Worm (Caenorhabditis elegans): Measurements from ENCODE around the gene cutc-1.

cutc-1 gene

ce11 chrIII:8446061-8446460 lies 42.7 kb upstream of the cutc-1 start:
- TF ChIP-seq mep-1 (tag; optimal IDR thresholded peaks at IDR 0.05): peak; percentile 53
- no peak for TF ChIP-seq xbp-1 (tag; optimal IDR thresholded peaks at IDR 0.05)
- TF ChIP-seq F16B12.6 (tag; optimal IDR thresholded peaks at IDR 0.05): no peak
- no peak for TF ChIP-seq Y116A8C.19 (tag; optimal IDR thresholded peaks at IDR 0.05; ENCODE audit: borderline replicate concordance)
- no peak for TF ChIP-seq alr-1 (tag; optimal IDR thresholded peaks at IDR 0.05; ENCODE audit: borderline replicate concordance)

- peak; percentile 30 for TF ChIP-seq skn-1 (tag; optimal IDR thresholded peaks at IDR 0.05)
- peak; percentile 54 for TF ChIP-seq aly-2 (tag; optimal IDR thresholded peaks at IDR 0.05)
- TF ChIP-seq ama-1 (optimal IDR thresholded peaks at IDR 0.05): peak; percentile 70
- no peak for TF ChIP-seq sox-4 (tag; optimal IDR thresholded peaks at IDR 0.05)
These were observed 41.2 kb upstream of the cutc-1 start for ce11 chrIII:8444433-8445090.

ce11 chrIII:8443557-8444131 lies 40.2 kb upstream of the cutc-1 start, which contains the start of gene ufbp-1:
Gene ufbp-1 (minus strand): TSS chrIII:8443607.
- TF ChIP-seq pqm-1 (tag; optimal IDR thresholded peaks at IDR 0.05): no peak
- no peak for TF ChIP-seq nhr-77 (tag; optimal IDR thresholded peaks at IDR 0.05)
- TF ChIP-seq pag-3 (tag; optimal IDR thresholded peaks at IDR 0.05; ENCODE audit: borderline replicate concordance, insufficient read depth): no peak
- peak; percentile 29; the same call in 1 of the 2 replicates for TF ChIP-seq nhr-19 (GFP tag; conservative IDR thresholded peaks at IDR 0.05)
- no peak for TF ChIP-seq nhr-237 (tag; optimal IDR thresholded peaks at IDR 0.05)
- peak; percentile 76 for TF ChIP-seq nhr-71 (tag; optimal IDR thresholded peaks at IDR 0.05)
- peak in 1 of 6 experiments; percentile 90 for TF ChIP-seq elt-3 (tag; optimal IDR thresholded peaks at IDR 0.05)
- no peak for TF ChIP-seq efl-3 (GFP tag; optimal IDR thresholded peaks at IDR 0.05)
- TF ChIP-seq irx-1 (tag; optimal IDR thresholded peaks at IDR 0.05): peak; percentile 15
- TF ChIP-seq hlh-17 (GFP tag; optimal IDR thresholded peaks at IDR 0.05; ENCODE audit: borderline replicate concordance): no peak
- TF ChIP-seq tbx-2 (tag; optimal IDR thresholded peaks at IDR 0.05): no peak
- no peak for TF ChIP-seq grh-1 (GFP tag; IDR thresholded peaks at IDR 0.05)
- no peak for TF ChIP-seq nhr-76 (tag; optimal IDR thresholded peaks at IDR 0.05)
- peak; percentile 16 to 65 for TF ChIP-seq lin-35 (GFP tag; optimal IDR thresholded peaks at IDR 0.05)
- peak; percentile 24 to 65 (median 44) for TF ChIP-seq dpl-1 (GFP tag; optimal IDR thresholded peaks at IDR 0.05)
- TF ChIP-seq mdl-1 (tag; optimal IDR thresholded peaks at IDR 0.05): peak in 1 of 2 experiments; percentile 14
- peak; percentile 60 for TF ChIP-seq snu-23 (GFP tag; optimal IDR thresholded peaks at IDR 0.05)
- TF ChIP-seq C34B4.2 (tag; optimal IDR thresholded peaks at IDR 0.05): no peak
- no peak for TF ChIP-seq zag-1 (tag; optimal IDR thresholded peaks at IDR 0.05)
- TF ChIP-seq mef-2 (tag; optimal IDR thresholded peaks at IDR 0.05): no peak
- TF ChIP-seq blmp-1 (tag; optimal IDR thresholded peaks at IDR 0.05): peak; percentile 68
- TF ChIP-seq hlh-4 (tag; optimal IDR thresholded peaks at IDR 0.05): peak; percentile 15
- peak; percentile 36 for TF ChIP-seq ceh-90 (tag; optimal IDR thresholded peaks at IDR 0.05)
- TF ChIP-seq egl-13 (tag; optimal IDR thresholded peaks at IDR 0.05): peak; percentile 44
- TF ChIP-seq ztf-4 (tag; optimal IDR thresholded peaks at IDR 0.05): peak; percentile 92
- TF ChIP-seq nhr-90 (tag; optimal IDR thresholded peaks at IDR 0.05; ENCODE audit: poor library complexity): peak; percentile 60
- TF ChIP-seq nhr-11 (tag; optimal IDR thresholded peaks at IDR 0.05): no peak
- TF ChIP-seq nhr-84 (tag; optimal IDR thresholded peaks at IDR 0.05): no peak
- peak; percentile 99 for TF ChIP-seq ama-1 (optimal IDR thresholded peaks at IDR 0.05)
- TF ChIP-seq ceh-88 (GFP tag; IDR thresholded peaks at IDR 0.05): peak; percentile 44; the same call in 1 of the 2 replicates
- TF ChIP-seq lsy-2 (tag; optimal IDR thresholded peaks at IDR 0.05): peak; percentile 45 to 86
- TF ChIP-seq swsn-7 (tag; optimal IDR thresholded peaks at IDR 0.05): peak; percentile 55
- TF ChIP-seq nhr-12 (tag; optimal IDR thresholded peaks at IDR 0.05): no peak
- no peak for TF ChIP-seq ces-1 (GFP tag; optimal IDR thresholded peaks at IDR 0.05)
- peak; percentile 38 for TF ChIP-seq pax-3 (tag; optimal IDR thresholded peaks at IDR 0.05)
- TF ChIP-seq nhr-47 (tag; optimal IDR thresholded peaks at IDR 0.05): peak; percentile 19
- TF ChIP-seq isw-1 (GFP tag; IDR thresholded peaks at IDR 0.05): no peak
- no peak for TF ChIP-seq sox-4 (tag; optimal IDR thresholded peaks at IDR 0.05)
- no peak for TF ChIP-seq aha-1 (tag; optimal IDR thresholded peaks at IDR 0.05)
- peak; percentile 6 for TF ChIP-seq unc-86 (tag; optimal IDR thresholded peaks at IDR 0.05)
- TF ChIP-seq unc-62 (GFP tag; optimal IDR thresholded peaks at IDR 0.05): no peak
